Fruit fly (Drosophila melanogaster): ENCODE data around the gene Argk2.

Argk2 gene

DNA sequence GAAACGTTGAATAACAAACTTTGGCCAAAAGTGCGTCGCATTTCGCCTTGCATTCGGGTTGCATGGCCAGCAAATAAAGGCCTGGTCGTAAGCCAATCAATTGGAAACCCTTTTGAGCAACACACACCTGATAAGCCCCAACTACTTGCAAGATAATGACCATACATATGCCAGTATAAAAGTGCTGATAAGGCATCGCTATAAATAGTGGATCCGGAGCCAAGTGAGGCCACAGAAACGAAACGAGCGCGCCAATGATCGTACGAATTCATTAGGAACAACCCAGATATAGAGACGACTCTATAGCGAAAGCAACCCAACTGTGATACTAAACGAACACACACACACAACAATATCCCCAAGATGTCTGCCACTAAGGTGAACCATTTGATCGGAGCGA lies 49.4 kb downstream of the Argk2 start, which contains the start of gene CG13315:
CG13315 (plus strand) TSS at position 230 of the 400 bp plus-strand sequence.
- TF ChIP-seq cic (GFP tag; optimal IDR thresholded peaks at IDR 0.05) (peak; percentile 59), CG12768 (GFP tag; optimal IDR thresholded peaks at IDR 0.05) (peak; percentile 60), Hr96 (GFP tag; optimal IDR thresholded peaks at IDR 0.05) (peak; percentile 20), CG14711 (tag; optimal IDR thresholded peaks at IDR 0.05) (no peak), CG33017 (tag; optimal IDR thresholded peaks at IDR 0.05) (no peak), kay (GFP tag; ENCODE audit: borderline replicate concordance) (peak; percentile 81), Mnt (GFP tag; optimal IDR thresholded peaks at IDR 0.05) (peak; percentile 55)

All from whole organism, adult.